Worm (Caenorhabditis elegans): ENCODE measurements around the gene ZK622.1.

ZK622.1 gene

ce11 chrII:5320205-5320951 lies 26.8 kb downstream of the ZK622.1 start:
- TF ChIP-seq blmp-1 (tag; optimal IDR thresholded peaks at IDR 0.05; ENCODE audit: insufficient read depth), result peak; percentile 8
- peak; percentile 14 for TF ChIP-seq egl-27 (tag; optimal IDR thresholded peaks at IDR 0.05)
- peak; percentile 13 for TF ChIP-seq gmeb-1 (tag; optimal IDR thresholded peaks at IDR 0.05)
- TF ChIP-seq fos-1 (tag; optimal IDR thresholded peaks at IDR 0.05), result peak; percentile 84
- no peak for TF ChIP-seq dmd-4 (tag; optimal IDR thresholded peaks at IDR 0.05)
- TF ChIP-seq sma-3 (GFP tag; optimal IDR thresholded peaks at IDR 0.05), result peak; percentile 24
- TF ChIP-seq alr-1 (tag; optimal IDR thresholded peaks at IDR 0.05), result no peak
- peak; percentile 47 for TF ChIP-seq F13H6.1 (tag; optimal IDR thresholded peaks at IDR 0.05)
- no peak for TF ChIP-seq nhr-11 (tag; optimal IDR thresholded peaks at IDR 0.05)
- no peak for TF ChIP-seq nhr-237 (tag; optimal IDR thresholded peaks at IDR 0.05)
- peak; percentile 5 for TF ChIP-seq unc-55 (GFP tag; optimal IDR thresholded peaks at IDR 0.05)
- no peak for TF ChIP-seq nhr-21 (tag; optimal IDR thresholded peaks at IDR 0.05)
- TF ChIP-seq crh-2 (tag; optimal IDR thresholded peaks at IDR 0.05), result peak; percentile 26
- no peak for TF ChIP-seq nhr-23 (tag; optimal IDR thresholded peaks at IDR 0.05)
- peak; percentile 39 for TF ChIP-seq C34F6.9 (tag; optimal IDR thresholded peaks at IDR 0.05)
- no peak for TF ChIP-seq mbf-1 (tag; optimal IDR thresholded peaks at IDR 0.05)
- TF ChIP-seq nhr-6 (tag; optimal IDR thresholded peaks at IDR 0.05), result peak; percentile 18
- TF ChIP-seq lsy-2 (tag; optimal IDR thresholded peaks at IDR 0.05), result peak in 1 of 2 experiments; percentile 8
- TF ChIP-seq sma-9 (GFP tag; optimal IDR thresholded peaks at IDR 0.05), result peak; percentile 43
- no peak for TF ChIP-seq sma-9 (tag; optimal IDR thresholded peaks at IDR 0.05)
- no peak for TF ChIP-seq ztf-11 (tag; optimal IDR thresholded peaks at IDR 0.05)
- peak; percentile 52 for TF ChIP-seq nhr-129 (tag; optimal IDR thresholded peaks at IDR 0.05)
- TF ChIP-seq R02D3.7 (tag; optimal IDR thresholded peaks at IDR 0.05), result no peak
- peak; percentile 3 for TF ChIP-seq nhr-25 (tag; optimal IDR thresholded peaks at IDR 0.05)

- TF ChIP-seq F13H6.1 (tag; optimal IDR thresholded peaks at IDR 0.05) (peak; percentile 86), nhr-129 (tag; optimal IDR thresholded peaks at IDR 0.05) (peak; percentile 49), gmeb-1 (tag; optimal IDR thresholded peaks at IDR 0.05) (peak; percentile 57), sma-3 (GFP tag; optimal IDR thresholded peaks at IDR 0.05) (peak; percentile 55), nhr-25 (tag; optimal IDR thresholded peaks at IDR 0.05) (peak; percentile 89), ceh-16 (tag; optimal IDR thresholded peaks at IDR 0.05) (peak; percentile 50), ztf-11 (tag; optimal IDR thresholded peaks at IDR 0.05) (no peak), Y55F3AM.14 (GFP tag; optimal IDR thresholded peaks at IDR 0.05) (peak; percentile 80), unc-39 (tag; optimal IDR thresholded peaks at IDR 0.05) (no peak), blmp-1 (tag; optimal IDR thresholded peaks at IDR 0.05; ENCODE audit: insufficient read depth) (peak; percentile 81), nhr-237 (tag; optimal IDR thresholded peaks at IDR 0.05) (no peak), sma-9 (GFP tag; optimal IDR thresholded peaks at IDR 0.05) (peak; percentile 91), sma-9 (tag; optimal IDR thresholded peaks at IDR 0.05) (no peak), nhr-21 (tag; optimal IDR thresholded peaks at IDR 0.05) (peak; percentile 61), nhr-12 (tag; optimal IDR thresholded peaks at IDR 0.05) (no peak), lsy-2 (tag; optimal IDR thresholded peaks at IDR 0.05) (peak in 1 of 2 experiments; percentile 45), fos-1 (tag; optimal IDR thresholded peaks at IDR 0.05) (peak; percentile 44)
These were observed 28.2 kb downstream of the ZK622.1 start for ce11 chrII:5321718-5322286.

- TF ChIP-seq blmp-1 (tag; optimal IDR thresholded peaks at IDR 0.05; ENCODE audit: insufficient read depth), result peak; percentile 57
- TF ChIP-seq sem-4 (tag; optimal IDR thresholded peaks at IDR 0.05), result no peak
- TF ChIP-seq nhr-129 (tag; optimal IDR thresholded peaks at IDR 0.05), result peak; percentile 2
- peak; percentile 16 for TF ChIP-seq sma-9 (GFP tag; optimal IDR thresholded peaks at IDR 0.05)
- TF ChIP-seq sma-9 (tag; optimal IDR thresholded peaks at IDR 0.05), result no peak
- TF ChIP-seq nhr-25 (tag; optimal IDR thresholded peaks at IDR 0.05), result peak; percentile 4
These were observed 29.2 kb downstream of the ZK622.1 start, which contains the start of gene vhp-1 for ce11 chrII:5322732-5323326. Gene vhp-1 (plus strand): TSS chrII:5323276.

- TF ChIP-seq ZK546.5 (tag; optimal IDR thresholded peaks at IDR 0.05) (no peak), sem-4 (tag; optimal IDR thresholded peaks at IDR 0.05) (no peak), mbf-1 (tag; optimal IDR thresholded peaks at IDR 0.05) (no peak), ztf-4 (tag; optimal IDR thresholded peaks at IDR 0.05) (no peak), mdl-1 (tag; optimal IDR thresholded peaks at IDR 0.05) (no peak), egl-27 (tag; optimal IDR thresholded peaks at IDR 0.05) (no peak), ztf-1 (GFP tag; conservative IDR thresholded peaks at IDR 0.05) (no peak), fos-1 (tag; optimal IDR thresholded peaks at IDR 0.05) (peak; percentile 98), nhr-77 (tag; optimal IDR thresholded peaks at IDR 0.05) (no peak), mab-5 (tag; optimal IDR thresholded peaks at IDR 0.05) (no peak), nhr-6 (tag; optimal IDR thresholded peaks at IDR 0.05) (no peak), F13H6.1 (tag; optimal IDR thresholded peaks at IDR 0.05) (peak; percentile 62), nhr-21 (tag; optimal IDR thresholded peaks at IDR 0.05) (peak; percentile 14), unc-62 (GFP tag; optimal IDR thresholded peaks at IDR 0.05) (no peak), gmeb-1 (tag; optimal IDR thresholded peaks at IDR 0.05) (peak; percentile 39), blmp-1 (tag; optimal IDR thresholded peaks at IDR 0.05; ENCODE audit: insufficient read depth) (no peak), ama-1 (optimal IDR thresholded peaks at IDR 0.05) (no peak), nhr-10 (tag; optimal IDR thresholded peaks at IDR 0.05) (no peak), Y55F3AM.14 (GFP tag; optimal IDR thresholded peaks at IDR 0.05) (no peak), nhr-11 (tag; optimal IDR thresholded peaks at IDR 0.05) (no peak), unc-39 (tag; optimal IDR thresholded peaks at IDR 0.05) (no peak), sma-3 (GFP tag; optimal IDR thresholded peaks at IDR 0.05) (peak; percentile 20), snpc-4 (tag; optimal IDR thresholded peaks at IDR 0.05) (no peak), R02D3.7 (tag; optimal IDR thresholded peaks at IDR 0.05) (no peak), alr-1 (tag; optimal IDR thresholded peaks at IDR 0.05) (no peak), elt-3 (tag; optimal IDR thresholded peaks at IDR 0.05) (no peak), skn-1 (tag; optimal IDR thresholded peaks at IDR 0.05) (no peak)
These were observed 30.2 kb downstream of the ZK622.1 start for ce11 chrII:5323773-5324172.
